Worm (Caenorhabditis elegans): Measurements from ENCODE around the gene ZK354.6.

Gene ZK354.6

ce11 chrIV:5344168-5344567, 46.8 kb upstream of the ZK354.6 start (continued):
- peak; percentile 47 for TF ChIP-seq die-1 (tag; optimal IDR thresholded peaks at IDR 0.05)
- TF ChIP-seq F57C9.4 (tag; optimal IDR thresholded peaks at IDR 0.05): no peak
- TF ChIP-seq lin-35 (GFP tag; optimal IDR thresholded peaks at IDR 0.05): no peak
- no peak for TF ChIP-seq Y56A3A.18 (GFP tag; IDR thresholded peaks at IDR 0.05)
- peak; percentile 4 for TF ChIP-seq nhr-90 (tag; optimal IDR thresholded peaks at IDR 0.05)
- no peak for TF ChIP-seq ets-4 (GFP tag; optimal IDR thresholded peaks at IDR 0.05)
- TF ChIP-seq rpc-1 (optimal IDR thresholded peaks at IDR 0.05): peak; percentile 55
- TF ChIP-seq rpc-1 (tag; optimal IDR thresholded peaks at IDR 0.05): peak; percentile 79
- peak; percentile 42 for TF ChIP-seq him-1 (tag; optimal IDR thresholded peaks at IDR 0.05)
- TF ChIP-seq F52B5.7 (tag; optimal IDR thresholded peaks at IDR 0.05): no peak
- TF ChIP-seq hsf-1 (GFP tag; IDR thresholded peaks at IDR 0.05): no peak
- peak; percentile 83 for TF ChIP-seq snpc-4 (GFP tag; optimal IDR thresholded peaks at IDR 0.05)
- peak; percentile 71 to 93 (median 90) for TF ChIP-seq snpc-4 (tag; optimal IDR thresholded peaks at IDR 0.05)
- TF ChIP-seq mel-28 (tag; optimal IDR thresholded peaks at IDR 0.05; ENCODE audit: borderline replicate concordance): no peak
- no peak for TF ChIP-seq lin-40 (tag; optimal IDR thresholded peaks at IDR 0.05)
- no peak for TF ChIP-seq dox-1 (GFP tag; IDR thresholded peaks at IDR 0.05)
- no peak for TF ChIP-seq hmg-20 (GFP tag; IDR thresholded peaks at IDR 0.05)
- TF ChIP-seq F23B12.7 (tag; optimal IDR thresholded peaks at IDR 0.05; ENCODE audit: insufficient read depth): peak; percentile 45
- TF ChIP-seq tbx-9 (tag; optimal IDR thresholded peaks at IDR 0.05; ENCODE audit: borderline replicate concordance): no peak
- TF ChIP-seq ZK185.1 (tag; optimal IDR thresholded peaks at IDR 0.05; ENCODE audit: poor library complexity, severe bottlenecking): no peak
- TF ChIP-seq hrde-1 (tag; optimal IDR thresholded peaks at IDR 0.05; ENCODE audit: borderline replicate concordance): no peak
- no peak for TF ChIP-seq tlf-1 (GFP tag; optimal IDR thresholded peaks at IDR 0.05)
- no peak for TF ChIP-seq lin-26 (GFP tag; IDR thresholded peaks at IDR 0.05)
- no peak for TF ChIP-seq let-607 (tag; optimal IDR thresholded peaks at IDR 0.05)
- TF ChIP-seq hmg-1.2 (GFP tag; IDR thresholded peaks at IDR 0.05): no peak; the same call in 1 of the 2 replicates
- peak; percentile 45; the same call in 1 of the 2 replicates for TF ChIP-seq D2030.7 (GFP tag; IDR thresholded peaks at IDR 0.05)
- TF ChIP-seq F57A8.1 (GFP tag; optimal IDR thresholded peaks at IDR 0.05): no peak
- no peak for TF ChIP-seq ztf-25 (GFP tag; IDR thresholded peaks at IDR 0.05)
- TF ChIP-seq attf-6 (GFP tag; IDR thresholded peaks at IDR 0.05): peak; percentile 46; the same call in 1 of the 2 replicates
- peak; percentile 36 for TF ChIP-seq snpc-1.3 (tag; optimal IDR thresholded peaks at IDR 0.05; ENCODE audit: insufficient read depth)
- TF ChIP-seq Y53G8AR.9 (GFP tag; conservative IDR thresholded peaks at IDR 0.05): no peak
- TF ChIP-seq mxl-1 (tag; optimal IDR thresholded peaks at IDR 0.05): no peak
- TF ChIP-seq nhr-27 (tag; optimal IDR thresholded peaks at IDR 0.05): no peak
- TF ChIP-seq K11D2.4 (GFP tag; IDR thresholded peaks at IDR 0.05): no peak

- TF ChIP-seq F57C9.4 (tag; optimal IDR thresholded peaks at IDR 0.05) (no peak), sptf-2 (GFP tag; optimal IDR thresholded peaks at IDR 0.05) (no peak), zim-3 (tag; optimal IDR thresholded peaks at IDR 0.05) (no peak), madf-6 (GFP tag; IDR thresholded peaks at IDR 0.05) (no peak), attf-6 (GFP tag; IDR thresholded peaks at IDR 0.05) (no peak), F55B11.4 (tag; optimal IDR thresholded peaks at IDR 0.05; ENCODE audit: borderline replicate concordance, insufficient read depth) (no peak), ceh-58 (GFP tag; IDR thresholded peaks at IDR 0.05) (no peak), nhr-120 (GFP tag; IDR thresholded peaks at IDR 0.05) (no peak), aptf-3 (GFP tag; IDR thresholded peaks at IDR 0.05) (no peak), D2030.7 (GFP tag; IDR thresholded peaks at IDR 0.05) (no peak), F39B2.1 (GFP tag; IDR thresholded peaks at IDR 0.05) (no peak), zfh-2 (GFP tag; conservative IDR thresholded peaks at IDR 0.05) (no peak), cebp-2 (GFP tag; IDR thresholded peaks at IDR 0.05) (no peak), F33H1.4 (GFP tag; IDR thresholded peaks at IDR 0.05) (no peak), tbx-9 (tag; optimal IDR thresholded peaks at IDR 0.05; ENCODE audit: borderline replicate concordance) (no peak), B0035.1 (tag; optimal IDR thresholded peaks at IDR 0.05) (no peak), lin-35 (GFP tag; optimal IDR thresholded peaks at IDR 0.05) (no peak), pbrm-1 (GFP tag; IDR thresholded peaks at IDR 0.05) (no peak)
Observed at ce11 chrIV:5339255-5339654, 41.9 kb upstream of the ZK354.6 start, which contains the start of gene Y4C6B.2. Gene Y4C6B.2, plus strand, starts transcription at chrIV:5339574.

Data from whole organism, young adult.